Fruit fly (Drosophila melanogaster): ENCODE data around the gene Rcd-1.

Rcd-1 gene

dm6 chrX:19601644-19602043, 36.9 kb upstream of the Rcd-1 start, which contains the start of gene CG14220 (continued):
- TF ChIP-seq CG6689 (GFP tag; IDR thresholded peaks at IDR 0.05) = no peak
- no peak for TF ChIP-seq Nf-YB (GFP tag; optimal IDR thresholded peaks at IDR 0.05)
- no peak for TF ChIP-seq CG5180 (GFP tag; optimal IDR thresholded peaks at IDR 0.05)
- TF ChIP-seq CG2202 (tag; optimal IDR thresholded peaks at IDR 0.05) = no peak
- no peak for TF ChIP-seq CG11695 (GFP tag; IDR thresholded peaks at IDR 0.05)
- TF ChIP-seq prd (optimal IDR thresholded peaks at IDR 0.05) = no peak
- no peak for TF ChIP-seq prd (GFP tag; IDR thresholded peaks at IDR 0.05)
- no peak for TF ChIP-seq TFAM (GFP tag; optimal IDR thresholded peaks at IDR 0.05)
- TF ChIP-seq aop (GFP tag; IDR thresholded peaks at IDR 0.05) = no peak
- peak; percentile 87 for TF ChIP-seq Dll (GFP tag; IDR thresholded peaks at IDR 0.05; ENCODE audit: partially characterized antibody)
- no peak for TF ChIP-seq CG14050 (GFP tag; IDR thresholded peaks at IDR 0.05)
- TF ChIP-seq GATAe (GFP tag; conservative IDR thresholded peaks at IDR 0.05) = no peak
- TF ChIP-seq onecut (GFP tag; IDR thresholded peaks at IDR 0.05) = no peak
- TF ChIP-seq bcd (GFP tag; optimal IDR thresholded peaks at IDR 0.05) = no peak
- TF ChIP-seq repo (GFP tag; optimal IDR thresholded peaks at IDR 0.05) = no peak
- no peak for TF ChIP-seq dati (GFP tag; IDR thresholded peaks at IDR 0.05)
- peak; percentile 12 for TF ChIP-seq PHDP (tag; optimal IDR thresholded peaks at IDR 0.05)
- no peak for TF ChIP-seq pita (GFP tag; optimal IDR thresholded peaks at IDR 0.05)
- TF ChIP-seq pho (GFP tag; optimal IDR thresholded peaks at IDR 0.05) = no peak
- no peak for TF ChIP-seq gem (tag; optimal IDR thresholded peaks at IDR 0.05)
- TF ChIP-seq ac (GFP tag; optimal IDR thresholded peaks at IDR 0.05) = no peak
- TF ChIP-seq CG10267 (tag; optimal IDR thresholded peaks at IDR 0.05) = peak; percentile 45
- TF ChIP-seq CG18619 (GFP tag; optimal IDR thresholded peaks at IDR 0.05) = no peak
- TF ChIP-seq CG1602 (GFP tag; optimal IDR thresholded peaks at IDR 0.05) = no peak
- TF ChIP-seq C15 (GFP tag; IDR thresholded peaks at IDR 0.05) = no peak
- no peak for TF ChIP-seq CG6254 (GFP tag; optimal IDR thresholded peaks at IDR 0.05)
- TF ChIP-seq CG2712 (tag; optimal IDR thresholded peaks at IDR 0.05) = peak; percentile 41
- no peak for TF ChIP-seq Gug (GFP tag; IDR thresholded peaks at IDR 0.05)
- no peak for TF ChIP-seq tx (GFP tag; optimal IDR thresholded peaks at IDR 0.05)
- TF ChIP-seq Hr78 (GFP tag; optimal IDR thresholded peaks at IDR 0.05) = no peak
- no peak for TF ChIP-seq bigmax (GFP tag; optimal IDR thresholded peaks at IDR 0.05)
- TF ChIP-seq dm (GFP tag; optimal IDR thresholded peaks at IDR 0.05) = peak; percentile 4
- no peak for TF ChIP-seq Hsf (GFP tag; optimal IDR thresholded peaks at IDR 0.05)
- TF ChIP-seq CG7372 (GFP tag; IDR thresholded peaks at IDR 0.05) = no peak
- no peak for TF ChIP-seq CG3847 (GFP tag; IDR thresholded peaks at IDR 0.05)
- peak; percentile 81 for TF ChIP-seq CG15514 (GFP tag; optimal IDR thresholded peaks at IDR 0.05)
- no peak for TF ChIP-seq z (GFP tag; IDR thresholded peaks at IDR 0.05)
- no peak for TF ChIP-seq corto (GFP tag; optimal IDR thresholded peaks at IDR 0.05)
- no peak for TF ChIP-seq CG15269 (tag; optimal IDR thresholded peaks at IDR 0.05)
- TF ChIP-seq jumu (GFP tag; optimal IDR thresholded peaks at IDR 0.05) = no peak
- TF ChIP-seq Opbp (GFP tag; IDR thresholded peaks at IDR 0.05; ENCODE audit: partially characterized antibody) = peak; percentile 94
- TF ChIP-seq bowl (GFP tag; IDR thresholded peaks at IDR 0.05) = no peak
- TF ChIP-seq crp (GFP tag; optimal IDR thresholded peaks at IDR 0.05) = peak in 1 of 2 experiments; percentile 35
- no peak for TF ChIP-seq gsb-n (tag; optimal IDR thresholded peaks at IDR 0.05)
- peak; percentile 87 for TF ChIP-seq inv (GFP tag; IDR thresholded peaks at IDR 0.05; ENCODE audit: partially characterized antibody)
- peak; percentile 10 for TF ChIP-seq CHES-1-like (GFP tag; optimal IDR thresholded peaks at IDR 0.05)
- TF ChIP-seq Atf-2 (GFP tag; optimal IDR thresholded peaks at IDR 0.05) = no peak
- TF ChIP-seq dmrt99B (tag; optimal IDR thresholded peaks at IDR 0.05) = no peak
- TF ChIP-seq fru (optimal IDR thresholded peaks at IDR 0.05) = no peak
- TF ChIP-seq Ets97D (GFP tag; optimal IDR thresholded peaks at IDR 0.05) = peak; percentile 90
- peak; percentile 99 for TF ChIP-seq Dref (GFP tag; IDR thresholded peaks at IDR 0.05)
- no peak for TF ChIP-seq CG8765 (GFP tag; IDR thresholded peaks at IDR 0.05)

All from whole organism, embryonic.